Fruit fly (Drosophila melanogaster): ENCODE results near the gene CG14645.

DNA sequence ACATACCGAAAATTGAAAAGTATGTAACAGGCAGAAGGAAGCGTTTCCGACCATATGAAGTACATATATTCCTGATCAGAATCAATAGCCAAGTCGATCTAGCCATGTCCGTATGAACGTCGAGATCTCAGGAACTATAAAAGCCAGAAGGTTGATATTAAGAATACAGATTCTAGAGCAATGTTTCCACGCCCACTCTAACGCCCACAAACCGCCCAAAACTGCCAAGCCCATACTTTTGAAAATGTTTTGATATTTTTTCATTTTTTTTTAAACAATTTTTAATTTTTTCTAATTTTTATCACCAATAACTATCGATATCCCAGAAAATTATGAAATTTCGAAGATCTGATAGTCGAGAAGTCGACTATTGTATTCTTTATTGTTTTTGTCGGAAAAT lies 27.1 kb downstream of the CG14645 start:
- TF ChIP-seq CG5953 (GFP tag; IDR thresholded peaks at IDR 0.05) (no peak), CG8089 (GFP tag; optimal IDR thresholded peaks at IDR 0.05) (no peak), Stat92E (GFP tag; optimal IDR thresholded peaks at IDR 0.05) (no peak), bbx (GFP tag; IDR thresholded peaks at IDR 0.05; ENCODE audit: partially characterized antibody) (no peak), CG31441 (GFP tag; IDR thresholded peaks at IDR 0.05) (no peak)

Measured in whole organism, embryonic.